Worm (Caenorhabditis elegans): ENCODE measurements around the gene F47D2.11.
A peak's percentile ranks its signal among the peaks of the same experiment; 100 is the strongest.

Gene F47D2.11

DNA sequence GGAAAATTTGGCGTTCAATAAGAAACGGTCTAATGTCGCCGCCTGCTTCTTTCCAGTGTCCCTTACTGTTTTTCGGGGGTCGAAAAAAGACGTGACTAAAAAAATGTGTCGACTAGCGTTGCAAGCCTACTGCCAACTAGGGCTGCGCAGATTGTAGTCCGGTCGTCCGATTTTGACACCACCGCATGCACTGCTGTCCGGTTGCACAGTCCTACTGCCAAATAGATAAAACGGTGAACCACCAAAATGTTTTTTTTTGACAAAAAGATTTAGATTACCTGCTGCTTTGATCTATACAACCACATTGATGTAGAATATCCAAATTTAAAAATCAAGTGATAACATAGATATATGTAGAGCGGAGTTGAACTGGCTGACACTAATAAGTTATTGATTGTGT is 47.5 kb downstream of the F47D2.11 start:
- TF ChIP-seq unc-130 (GFP tag; optimal IDR thresholded peaks at IDR 0.05) = no peak
- TF ChIP-seq him-1 (tag; optimal IDR thresholded peaks at IDR 0.05) = no peak
- no peak for TF ChIP-seq dpff-1 (tag; optimal IDR thresholded peaks at IDR 0.05)
- peak; percentile 46 for TF ChIP-seq snpc-4 (GFP tag; optimal IDR thresholded peaks at IDR 0.05)
- TF ChIP-seq snpc-4 (tag; optimal IDR thresholded peaks at IDR 0.05) = peak in 2 of 4 experiments; percentile 87 to 94
- no peak for TF ChIP-seq rec-8 (tag; optimal IDR thresholded peaks at IDR 0.05)
- TF ChIP-seq ceh-79 (tag; optimal IDR thresholded peaks at IDR 0.05) = no peak
- no peak for TF ChIP-seq madf-3 (GFP tag; IDR thresholded peaks at IDR 0.05)
- no peak for TF ChIP-seq rcor-1 (GFP tag; IDR thresholded peaks at IDR 0.05)
- peak; percentile 37 for TF ChIP-seq snpc-1.1 (tag; optimal IDR thresholded peaks at IDR 0.05; ENCODE audit: insufficient read depth)
- no peak for TF ChIP-seq ccch-3 (GFP tag; optimal IDR thresholded peaks at IDR 0.05)
- TF ChIP-seq Y53F4B.3 (GFP tag; IDR thresholded peaks at IDR 0.05) = no peak
- no peak for TF ChIP-seq nhr-179 (tag; optimal IDR thresholded peaks at IDR 0.05)
- TF ChIP-seq sea-2 (GFP tag; IDR thresholded peaks at IDR 0.05) = no peak
- TF ChIP-seq nhr-80 (tag; optimal IDR thresholded peaks at IDR 0.05) = no peak
